Worm (Caenorhabditis elegans) whole organism, midembryonic: ENCODE data around the gene C05D10.4.

Experiments used
- T22C8.4 ChIP-seq: fragments of 200-800 bp; sonication (Bioruptor generic); IDR thresholded peaks from 2 replicates; pipeline ENCODE4 v1.3.6; 2022; ENCODE audit warnings: missing genetic modification characterization, missing compliant biosample characterization
- cog-1 ChIP-seq: sonication (generic microtip); optimal IDR thresholded peaks from 2 replicates; lab custom pipeline; 2016; ENCODE audit warnings: missing genetic modification characterization, missing compliant biosample characterization
- flt-1 ChIP-seq: fragments of 200-800 bp; sonication (Bioruptor generic); IDR thresholded peaks from 2 replicates; pipeline ENCODE4 v1.3.6; 2022; ENCODE audit warnings: missing genetic modification characterization, missing compliant biosample characterization
- klf-2 ChIP-seq: fragments of 200-800 bp; sonication (Bioruptor generic); conservative IDR thresholded peaks from 2 replicates; pipeline ENCODE4 v1.3.6; 2022; ENCODE audit warnings: missing genetic modification reagents, missing genetic modification characterization, missing compliant biosample characterization
- med-1 ChIP-seq: sonication (generic microtip); optimal IDR thresholded peaks from 2 replicates; lab custom pipeline; 2017; ENCODE audit warnings: missing genetic modification characterization, mild to moderate bottlenecking, missing compliant biosample characterization, antibody characterized with exemption, missing genetic modification reagents; ENCODE audit not compliant: insufficient read depth
- ref-1 ChIP-seq: fragments of 200-800 bp; sonication (Bioruptor generic); conservative IDR thresholded peaks from 2 replicates; pipeline ENCODE4 v1.3.6; 2022; ENCODE audit warnings: missing genetic modification reagents, missing genetic modification characterization, missing compliant biosample characterization
- tab-1 ChIP-seq: fragments of 200-800 bp; sonication (Bioruptor generic); IDR thresholded peaks from 2 replicates; pipeline ENCODE4 v1.3.6; 2022; ENCODE audit warnings: missing genetic modification characterization, missing compliant biosample characterization
- ztf-23 ChIP-seq: fragments of 200-800 bp; sonication (Bioruptor generic); IDR thresholded peaks from 2 replicates; pipeline ENCODE4 v1.3.6; 2022; ENCODE audit warnings: missing genetic modification reagents, missing genetic modification characterization, missing compliant biosample characterization
- ztf-29 ChIP-seq: fragments of 200-800 bp; sonication (Bioruptor generic); IDR thresholded peaks from 2 replicates; pipeline ENCODE4 v1.3.6; 2022; ENCODE audit warnings: missing genetic modification reagents, missing genetic modification characterization, missing compliant biosample characterization

The C05D10.4 gene

ce11 chrIII:6102762-6103161 lies at the start of gene C05D10.4:
Gene C05D10.4 (minus strand): TSS chrIII:6102862.
- no peak for TF ChIP-seq T22C8.4 (GFP tag; lab: Robert Waterston, UW)
- TF ChIP-seq klf-2 (GFP tag; lab: Robert Waterston, UW), result no peak
- TF ChIP-seq ztf-29 (GFP tag; lab: Robert Waterston, UW), result no peak
- TF ChIP-seq cog-1, result no peak
- TF ChIP-seq ztf-23 (GFP tag; lab: Robert Waterston, UW), result no peak
- no peak for TF ChIP-seq tab-1 (GFP tag; lab: Robert Waterston, UW)
- no peak for TF ChIP-seq med-1 (GFP tag; lab: Kevin White, UChicago)
- TF ChIP-seq flt-1 (GFP tag; lab: Robert Waterston, UW), result no peak
- TF ChIP-seq ref-1 (GFP tag; lab: Robert Waterston, UW), result no peak

ce11 chrIII:6149467-6150072 lies 46.9 kb upstream of the C05D10.4 start, which contains the start of the genes wht-7 and Y42G9A.1:
Gene wht-7 (minus strand): TSS chrIII:6149597.
Gene Y42G9A.1 (plus strand): TSS chrIII:6149961.
- TF ChIP-seq med-1 (GFP tag; lab: Kevin White, UChicago) (no peak), ztf-23 (GFP tag; lab: Robert Waterston, UW) (no peak), ref-1 (GFP tag; lab: Robert Waterston, UW) (no peak), flt-1 (GFP tag; lab: Robert Waterston, UW) (no peak), ztf-29 (GFP tag; lab: Robert Waterston, UW) (no peak), klf-2 (GFP tag; lab: Robert Waterston, UW) (no peak), T22C8.4 (GFP tag; lab: Robert Waterston, UW) (no peak), cog-1 (no peak), tab-1 (GFP tag; lab: Robert Waterston, UW) (no peak)

ce11 chrIII:6148684-6149083 lies 46.0 kb upstream of the C05D10.4 start:
- no peak for TF ChIP-seq tab-1 (GFP tag; lab: Robert Waterston, UW)
- TF ChIP-seq T22C8.4 (GFP tag; lab: Robert Waterston, UW), result no peak

DNA sequence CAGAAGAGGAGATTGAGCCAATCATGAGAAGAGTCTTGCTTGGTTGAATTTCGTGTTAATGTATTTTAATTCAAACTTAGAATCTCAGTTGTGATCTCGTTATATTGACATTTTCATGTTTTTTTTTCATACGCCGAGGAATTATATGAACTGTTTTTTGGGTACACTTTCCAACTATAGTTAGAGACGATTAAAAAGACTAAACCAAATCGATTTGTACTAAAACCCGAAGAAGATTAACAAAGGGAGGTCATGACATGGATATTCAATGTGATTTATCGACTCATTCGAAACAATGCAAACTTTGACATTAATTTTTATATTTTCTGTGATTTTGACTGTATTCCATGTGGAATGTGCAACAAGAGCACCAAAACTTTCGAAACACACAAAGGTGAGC lies 45.2 kb upstream of the C05D10.4 start, which contains the start of gene Y42G9A.2:
Gene Y42G9A.2 (plus strand): TSS at position 284 of the 400 bp plus-strand sequence.
- no peak for TF ChIP-seq T22C8.4 (GFP tag; lab: Robert Waterston, UW)
- no peak for TF ChIP-seq ref-1 (GFP tag; lab: Robert Waterston, UW)
- no peak for TF ChIP-seq ztf-23 (GFP tag; lab: Robert Waterston, UW)

DNA sequence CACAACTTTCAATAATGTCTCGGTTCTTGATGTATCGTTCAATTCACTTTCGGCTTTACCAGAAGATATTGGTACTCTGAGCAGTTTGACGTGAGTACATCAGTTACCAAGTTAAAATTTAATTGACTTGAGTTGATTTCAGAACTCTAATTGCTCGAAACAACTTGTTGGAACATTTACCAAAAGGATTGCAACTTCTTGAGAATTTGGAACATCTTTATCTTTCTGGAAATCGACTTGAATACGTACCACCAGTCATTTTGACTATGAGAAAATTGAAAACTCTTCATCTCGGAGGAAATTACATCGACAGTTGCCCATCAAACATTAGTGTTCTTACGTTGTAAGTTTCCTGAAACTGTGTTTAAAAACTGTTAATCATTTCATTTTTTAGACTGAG lies 44.1 kb upstream of the C05D10.4 start:
- TF ChIP-seq T22C8.4 (GFP tag; lab: Robert Waterston, UW), result no peak
- TF ChIP-seq cog-1, result no peak
- no peak for TF ChIP-seq klf-2 (GFP tag; lab: Robert Waterston, UW)

ce11 chrIII:6145896-6146295 lies 43.2 kb upstream of the C05D10.4 start, which contains the start of gene Y42G9A.3:
Gene Y42G9A.3 (plus strand): TSS chrIII:6146258.
- no peak for TF ChIP-seq ztf-29 (GFP tag; lab: Robert Waterston, UW)
- TF ChIP-seq flt-1 (GFP tag; lab: Robert Waterston, UW), result no peak

ce11 chrIII:6145309-6145708 lies 42.6 kb upstream of the C05D10.4 start:
- TF ChIP-seq flt-1 (GFP tag; lab: Robert Waterston, UW), result no peak
- TF ChIP-seq klf-2 (GFP tag; lab: Robert Waterston, UW), result no peak

DNA sequence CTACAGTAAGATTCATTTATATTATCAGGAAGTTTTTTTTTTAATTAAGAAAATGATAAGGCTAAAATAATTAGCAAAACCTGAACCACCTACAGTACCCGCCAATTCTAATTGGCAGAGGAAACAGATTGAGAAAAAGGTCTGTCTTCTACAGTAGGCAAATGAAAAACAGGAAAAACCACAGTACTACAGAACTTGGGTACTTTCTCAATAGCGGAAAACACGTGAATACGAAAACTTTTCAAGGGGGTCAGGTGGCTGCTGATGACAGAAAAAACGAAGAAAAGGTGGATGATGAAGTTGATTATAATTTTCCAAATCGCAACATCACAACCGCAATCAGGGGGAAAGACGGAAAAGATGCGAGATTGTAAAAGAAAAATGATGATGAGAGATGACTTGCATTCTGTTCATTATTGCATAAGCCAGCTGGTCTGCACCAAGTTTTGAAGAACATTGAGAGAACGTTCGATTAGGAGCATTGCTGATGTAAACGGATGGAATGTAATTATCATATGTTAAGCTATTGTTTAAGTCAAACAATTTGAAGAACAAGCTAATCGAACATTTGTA lies 41.8 kb upstream of the C05D10.4 start:
- no peak for TF ChIP-seq cog-1

- no peak for TF ChIP-seq med-1 (GFP tag; lab: Kevin White, UChicago)
- no peak for TF ChIP-seq T22C8.4 (GFP tag; lab: Robert Waterston, UW)
- no peak for TF ChIP-seq cog-1
- no peak for TF ChIP-seq tab-1 (GFP tag; lab: Robert Waterston, UW)
- TF ChIP-seq ztf-29 (GFP tag; lab: Robert Waterston, UW), result no peak
- TF ChIP-seq flt-1 (GFP tag; lab: Robert Waterston, UW), result no peak
- no peak for TF ChIP-seq ztf-23 (GFP tag; lab: Robert Waterston, UW)
- TF ChIP-seq klf-2 (GFP tag; lab: Robert Waterston, UW), result no peak
- no peak for TF ChIP-seq ref-1 (GFP tag; lab: Robert Waterston, UW)
Measured at ce11 chrIII:6141532-6141931, 38.9 kb upstream of the C05D10.4 start.

DNA sequence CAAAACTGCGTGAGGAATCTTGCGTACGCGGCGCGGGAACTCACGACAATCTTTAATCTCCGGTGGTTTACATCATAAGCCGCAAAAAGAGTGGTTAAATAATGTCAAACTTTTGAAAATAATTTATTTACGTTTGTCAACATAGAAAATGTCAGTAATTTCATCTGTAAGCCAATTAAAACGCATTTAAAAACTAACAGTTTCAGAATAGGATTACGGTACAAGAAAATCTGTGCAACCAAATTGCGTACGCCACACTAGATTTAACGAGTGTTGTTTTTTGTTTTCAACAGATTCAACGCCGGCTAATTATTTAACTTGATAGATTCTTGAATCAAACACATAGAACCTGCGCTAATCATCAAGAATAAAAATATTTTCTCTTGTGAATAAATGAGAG lies 38.2 kb upstream of the C05D10.4 start:
- no peak for TF ChIP-seq klf-2 (GFP tag; lab: Robert Waterston, UW)
- TF ChIP-seq ztf-29 (GFP tag; lab: Robert Waterston, UW), result no peak
- no peak for TF ChIP-seq cog-1
- no peak for TF ChIP-seq flt-1 (GFP tag; lab: Robert Waterston, UW)
- no peak for TF ChIP-seq ref-1 (GFP tag; lab: Robert Waterston, UW)
- TF ChIP-seq med-1 (GFP tag; lab: Kevin White, UChicago), result no peak
- no peak for TF ChIP-seq ztf-23 (GFP tag; lab: Robert Waterston, UW)
- no peak for TF ChIP-seq tab-1 (GFP tag; lab: Robert Waterston, UW)
- no peak for TF ChIP-seq T22C8.4 (GFP tag; lab: Robert Waterston, UW)
